Worm (Caenorhabditis elegans) whole organism, mixed stage, embryonic: ENCODE data around the gene idpc-7.
A peak's percentile ranks its signal among the peaks of the same experiment; 100 is the strongest.

ENCODE experiments used
- M03D4.4 ChIP-seq: sonication (generic microtip); optimal IDR thresholded peaks from 2 replicates; lab custom pipeline; 2017; ENCODE audit warnings: mild to moderate bottlenecking, missing genetic modification characterization, missing compliant biosample characterization
- blmp-1 ChIP-seq: fragments of 150-350 bp; optimal IDR thresholded peaks from 2 replicates; lab custom pipeline; 2014; ENCODE audit warnings: missing biosample characterization, missing genetic modification characterization
- ceh-43 ChIP-seq: fragments of 200-800 bp; sonication (Bioruptor generic); optimal IDR thresholded peaks from 2 replicates; lab custom pipeline; 2018; ENCODE audit warnings: mild to moderate bottlenecking, missing genetic modification characterization, moderate library complexity, missing compliant biosample characterization
- ceh-83 ChIP-seq: fragments of 200-800 bp; sonication (Bioruptor generic); optimal IDR thresholded peaks from 2 replicates; lab custom pipeline; 2018; ENCODE audit warnings: mild to moderate bottlenecking, missing genetic modification characterization, missing compliant biosample characterization
- ces-1 ChIP-seq: fragments of 150-350 bp; optimal IDR thresholded peaks from 2 replicates; lab custom pipeline; 2014; ENCODE audit warnings: missing biosample characterization, missing genetic modification reagents, missing genetic modification characterization
- cnd-1 ChIP-seq: fragments of 200-800 bp; sonication (Bioruptor generic); optimal IDR thresholded peaks from 2 replicates; lab custom pipeline; 2018; ENCODE audit warnings: mild to moderate bottlenecking, missing genetic modification characterization, missing compliant biosample characterization
- drap-1 ChIP-seq: fragments of 200-800 bp; sonication (Bioruptor generic); optimal IDR thresholded peaks from 3 replicates; lab custom pipeline; 2018; ENCODE audit warnings: mild to moderate bottlenecking, missing genetic modification characterization, missing compliant biosample characterization
- elt-1 ChIP-seq: sonication (generic microtip); optimal IDR thresholded peaks from 2 replicates; lab custom pipeline; 2017; ENCODE audit warnings: missing genetic modification characterization, mild to moderate bottlenecking, missing compliant biosample characterization, antibody characterized with exemption, moderate library complexity, borderline replicate concordance; ENCODE audit not compliant: insufficient read depth
- elt-3 ChIP-seq: fragments of 150-350 bp; optimal IDR thresholded peaks from 2 replicates; lab custom pipeline; 2014; ENCODE audit warnings: missing biosample characterization, missing genetic modification characterization
- flh-1 ChIP-seq: fragments of 200-800 bp; sonication (Bioruptor generic); optimal IDR thresholded peaks from 2 replicates; lab custom pipeline; 2018; ENCODE audit warnings: mild to moderate bottlenecking, missing genetic modification characterization, moderate library complexity, missing compliant biosample characterization
- ham-2 ChIP-seq: fragments of 200-800 bp; sonication (Bioruptor generic); optimal IDR thresholded peaks from 2 replicates; lab custom pipeline; 2018; ENCODE audit warnings: mild to moderate bottlenecking, missing genetic modification characterization, missing compliant biosample characterization
- hlh-1 ChIP-seq: fragments of 150-350 bp; optimal IDR thresholded peaks from 2 replicates; lab custom pipeline; 2014; ENCODE audit warnings: missing biosample characterization, missing genetic modification reagents, missing genetic modification characterization
- lin-13 ChIP-seq: fragments of 150-350 bp; optimal IDR thresholded peaks from 2 replicates; lab custom pipeline; 2014; ENCODE audit warnings: missing biosample characterization, missing genetic modification characterization
- lsy-2 ChIP-seq: fragments of 150-350 bp; optimal IDR thresholded peaks from 2 replicates; lab custom pipeline; 2014; ENCODE audit warnings: missing biosample characterization, missing genetic modification characterization
- mab-5 ChIP-seq: fragments of 150-350 bp; optimal IDR thresholded peaks from 2 replicates; lab custom pipeline; 2014; ENCODE audit warnings: missing biosample characterization, missing genetic modification characterization
- mls-2 ChIP-seq: sonication (generic microtip); optimal IDR thresholded peaks from 2 replicates; lab custom pipeline; 2016; ENCODE audit warnings: mild to moderate bottlenecking, missing genetic modification characterization, moderate library complexity, missing compliant biosample characterization
- nhr-12 ChIP-seq: fragments of 150-350 bp; optimal IDR thresholded peaks from 2 replicates; lab custom pipeline; 2014; ENCODE audit warnings: missing biosample characterization, missing genetic modification characterization
- nhr-2 ChIP-seq: fragments of 150-350 bp; optimal IDR thresholded peaks from 2 replicates; lab custom pipeline; 2014; ENCODE audit warnings: missing biosample characterization, missing genetic modification characterization
- nhr-237 ChIP-seq: fragments of 150-350 bp; optimal IDR thresholded peaks from 2 replicates; lab custom pipeline; 2014; ENCODE audit warnings: missing biosample characterization, missing genetic modification characterization
- nhr-28 ChIP-seq: fragments of 150-350 bp; optimal IDR thresholded peaks from 2 replicates; lab custom pipeline; 2014; ENCODE audit warnings: missing biosample characterization, missing genetic modification characterization
- nhr-76 ChIP-seq: sonication (generic microtip); optimal IDR thresholded peaks from 2 replicates; lab custom pipeline; 2017; ENCODE audit warnings: missing biosample characterization, missing genetic modification characterization
- pha-4 ChIP-seq: fragments of 150-350 bp; optimal IDR thresholded peaks from 2 replicates; lab custom pipeline; 2018; ENCODE audit warnings: missing biosample characterization, missing genetic modification reagents, missing genetic modification characterization
- sem-2 ChIP-seq: fragments of 200-800 bp; sonication (Bioruptor generic); optimal IDR thresholded peaks from 2 replicates; lab custom pipeline; 2018; ENCODE audit warnings: mild to moderate bottlenecking, missing genetic modification characterization, missing compliant biosample characterization
- sptf-1 ChIP-seq: sonication (generic microtip); optimal IDR thresholded peaks from 2 replicates; lab custom pipeline; 2017; ENCODE audit warnings: mild to moderate bottlenecking, missing genetic modification characterization, moderate library complexity, missing compliant biosample characterization
- tbx-8 ChIP-seq: fragments of 200-800 bp; sonication (Bioruptor generic); optimal IDR thresholded peaks from 2 replicates; lab custom pipeline; 2018; ENCODE audit warnings: mild to moderate bottlenecking, missing genetic modification characterization, moderate library complexity, missing compliant biosample characterization
- unc-120 ChIP-seq: sonication (generic microtip); optimal IDR thresholded peaks from 2 replicates; lab custom pipeline; 2017; ENCODE audit warnings: missing genetic modification characterization, missing compliant biosample characterization; ENCODE audit not compliant: poor library complexity, severe bottlenecking
- unc-62 ChIP-seq: fragments of 150-350 bp; optimal IDR thresholded peaks from 2 replicates; lab custom pipeline; 2014; ENCODE audit warnings: missing biosample characterization, missing genetic modification reagents, missing genetic modification characterization
- zip-8 ChIP-seq: fragments of 150-350 bp; optimal IDR thresholded peaks from 2 replicates; lab custom pipeline; 2014; ENCODE audit warnings: missing biosample characterization, missing genetic modification characterization
- ztf-11 ChIP-seq: fragments of 150-350 bp; optimal IDR thresholded peaks from 2 replicates; lab custom pipeline; 2014; ENCODE audit warnings: missing biosample characterization, missing genetic modification characterization

Gene idpc-7

DNA sequence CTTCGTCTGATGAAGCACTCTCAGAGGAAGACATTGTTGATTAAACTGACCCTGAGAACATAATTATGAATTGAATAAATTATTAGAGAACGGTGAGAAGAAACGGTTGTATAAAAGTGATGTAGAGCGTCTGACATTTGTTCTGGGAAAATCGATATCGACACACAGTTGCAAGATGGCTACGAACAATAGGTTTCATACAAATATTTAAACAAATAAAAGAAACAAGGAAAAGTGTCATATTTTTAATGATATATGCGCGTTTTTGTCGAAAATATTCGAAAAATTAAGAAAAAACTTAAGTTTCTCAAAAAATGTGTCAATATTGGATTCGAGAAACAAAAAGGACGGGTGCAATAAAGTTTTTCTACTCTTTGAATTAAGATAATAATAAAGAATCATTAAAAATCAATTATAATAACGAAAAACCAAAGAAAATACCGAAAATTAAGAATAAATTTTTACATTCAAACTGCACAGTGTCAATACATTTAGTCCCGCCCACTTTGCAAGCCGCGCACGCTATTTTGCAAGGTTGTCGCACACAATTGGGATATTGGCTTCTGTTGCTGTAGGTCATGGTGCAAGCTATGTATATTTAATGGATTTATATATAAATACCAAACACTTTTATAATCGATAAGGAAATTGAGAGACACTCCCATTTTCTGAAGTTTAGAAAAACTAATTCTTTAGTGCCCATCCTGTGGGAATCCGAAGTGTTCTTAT, 36.1 kb downstream of the idpc-7 start, which contains the start of gene rtfo-1 (continued):
- TF ChIP-seq sptf-1 (tag; lab: Kevin White, UChicago), result peak; percentile 85
- no peak for TF ChIP-seq tbx-8

DNA sequence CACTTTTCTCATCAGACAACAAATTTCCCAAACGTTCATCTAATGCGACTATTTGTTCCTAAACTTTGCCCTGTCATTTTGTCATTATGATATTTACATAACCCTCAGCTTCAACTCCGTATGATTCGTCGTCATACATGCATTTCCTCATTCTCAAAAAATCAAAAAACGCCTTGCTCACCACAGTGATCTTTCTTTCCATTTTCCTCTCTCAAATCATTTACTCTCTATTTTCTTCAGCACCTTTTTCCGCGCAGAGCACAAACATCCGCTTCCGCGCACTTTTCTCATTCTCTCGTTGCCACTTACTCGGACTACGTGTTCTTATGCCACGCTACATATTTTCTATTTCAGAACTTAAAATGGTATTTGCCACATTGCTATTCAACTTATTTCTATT, 41.8 kb downstream of the idpc-7 start, which contains the start of gene F25B3.2:
F25B3.2 (plus strand) TSS at position 301 of the 400 bp plus-strand sequence.
- TF ChIP-seq M03D4.4 (tag; lab: Kevin White, UChicago) (no peak), nhr-28 (tag; lab: Kevin White, UChicago) (no peak), unc-62 (no peak), mab-5 (tag; lab: Kevin White, UChicago) (no peak), drap-1 (no peak), mls-2 (tag; lab: Kevin White, UChicago) (no peak), ces-1 (GFP tag; lab: Kevin White, UChicago) (no peak), ztf-11 (tag; lab: Kevin White, UChicago) (no peak), flh-1 (GFP tag; lab: Kevin White, UChicago) (no peak), cnd-1 (tag; lab: Kevin White, UChicago) (no peak), nhr-2 (tag; lab: Kevin White, UChicago) (no peak), blmp-1 (tag; lab: Kevin White, UChicago) (no peak)

ce11 chrV:9571673-9572072, 47.1 kb downstream of the idpc-7 start:
- TF ChIP-seq mab-5 (tag; lab: Kevin White, UChicago) (no peak), ces-1 (GFP tag; lab: Kevin White, UChicago) (no peak), hlh-1 (tag; lab: Kevin White, UChicago) (no peak), flh-1 (GFP tag; lab: Kevin White, UChicago) (no peak), sem-2 (GFP tag; lab: Kevin White, UChicago) (no peak), nhr-28 (tag; lab: Kevin White, UChicago) (no peak), sptf-1 (tag; lab: Kevin White, UChicago) (no peak), elt-3 (no peak), elt-1 (tag; lab: Kevin White, UChicago) (no peak), ztf-11 (tag; lab: Kevin White, UChicago) (no peak), blmp-1 (tag; lab: Kevin White, UChicago) (no peak), unc-62 (no peak), zip-8 (tag; lab: Kevin White, UChicago) (no peak), nhr-237 (tag; lab: Kevin White, UChicago) (no peak), lin-13 (no peak), mls-2 (tag; lab: Kevin White, UChicago) (no peak), cnd-1 (tag; lab: Kevin White, UChicago) (no peak), nhr-2 (tag; lab: Kevin White, UChicago) (no peak), nhr-12 (tag; lab: Kevin White, UChicago) (no peak), M03D4.4 (tag; lab: Kevin White, UChicago) (no peak)

DNA sequence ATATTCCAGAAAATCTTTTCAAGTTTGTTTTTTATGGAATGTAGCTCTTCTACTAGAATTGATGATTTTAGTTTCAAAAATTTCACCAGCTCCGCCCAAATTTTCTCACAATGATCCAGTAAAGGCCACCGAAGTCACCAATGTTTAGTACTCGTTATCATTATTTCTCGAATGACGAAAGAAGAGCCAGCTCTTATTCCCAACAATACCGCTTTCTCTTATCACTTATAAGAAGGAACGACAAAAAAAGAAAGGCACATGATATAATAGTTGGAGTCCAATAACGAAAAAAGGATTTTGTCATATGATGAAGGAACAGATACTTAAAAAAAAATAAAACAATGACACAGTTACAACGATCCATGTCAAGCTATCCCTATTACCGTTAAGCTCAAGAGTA, 47.8 kb downstream of the idpc-7 start:
- TF ChIP-seq ham-2 (GFP tag; lab: Kevin White, UChicago) (no peak), mls-2 (tag; lab: Kevin White, UChicago) (no peak), sptf-1 (tag; lab: Kevin White, UChicago) (no peak), flh-1 (GFP tag; lab: Kevin White, UChicago) (no peak)

DNA sequence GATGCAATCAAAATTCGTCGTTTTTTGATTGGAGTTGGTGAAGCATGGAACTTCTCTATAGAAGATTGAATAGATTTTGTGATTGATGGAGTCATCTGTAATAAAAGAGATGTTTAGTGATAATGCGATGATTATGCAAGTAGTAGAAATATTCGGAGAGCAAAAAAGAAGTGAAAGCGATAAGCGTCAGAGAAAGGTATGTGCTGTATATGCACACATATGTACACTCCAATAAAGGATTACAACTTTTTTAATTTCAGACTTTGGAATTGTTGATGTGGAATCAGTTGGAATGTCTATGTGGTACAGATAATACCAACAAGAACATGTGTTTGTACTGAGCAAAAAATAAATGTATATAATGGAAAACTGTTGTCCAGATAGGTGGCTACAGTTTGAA, 48.6 kb downstream of the idpc-7 start, which contains the start of gene F25B3.5:
F25B3.5 (minus strand) TSS at position 101 of the 400 bp plus-strand sequence.
- TF ChIP-seq zip-8 (tag; lab: Kevin White, UChicago), result no peak
- TF ChIP-seq ceh-83 (GFP tag; lab: Kevin White, UChicago), result no peak
- no peak for TF ChIP-seq pha-4 (tag; lab: Kevin White, UChicago)
- TF ChIP-seq hlh-1 (tag; lab: Kevin White, UChicago), result no peak
- TF ChIP-seq flh-1 (GFP tag; lab: Kevin White, UChicago), result no peak
- no peak for TF ChIP-seq blmp-1 (tag; lab: Kevin White, UChicago)
- no peak for TF ChIP-seq ces-1 (GFP tag; lab: Kevin White, UChicago)
- no peak for TF ChIP-seq sptf-1 (tag; lab: Kevin White, UChicago)
- no peak for TF ChIP-seq M03D4.4 (tag; lab: Kevin White, UChicago)
- no peak for TF ChIP-seq ztf-11 (tag; lab: Kevin White, UChicago)
- TF ChIP-seq sem-2 (GFP tag; lab: Kevin White, UChicago), result no peak

DNA sequence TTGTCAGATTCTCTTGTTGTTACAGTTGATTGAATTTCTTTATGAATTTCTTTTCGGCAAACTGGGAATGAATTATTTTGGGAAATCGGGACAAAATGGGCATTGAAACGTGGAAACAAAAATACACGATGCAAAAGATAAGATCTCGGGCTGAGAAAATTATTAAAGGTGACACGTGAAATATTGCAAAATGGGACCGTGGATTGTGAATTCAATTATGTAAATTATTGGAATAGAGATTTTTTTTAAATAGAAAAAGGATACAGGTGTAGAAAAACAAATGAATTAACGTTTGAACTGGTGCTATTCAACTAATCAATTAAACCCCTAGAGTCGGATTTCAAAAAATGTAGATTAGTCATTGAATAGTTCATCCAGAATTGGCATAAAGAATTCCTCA, 50.1 kb downstream of the idpc-7 start, which contains the start of gene F25B3.4:
F25B3.4 (minus strand) TSS at position 101 of the 400 bp plus-strand sequence.
- TF ChIP-seq blmp-1 (tag; lab: Kevin White, UChicago) (no peak), drap-1 (no peak), nhr-76 (tag; lab: Kevin White, UChicago) (no peak), ceh-43 (GFP tag; lab: Kevin White, UChicago) (no peak), lsy-2 (tag; lab: Kevin White, UChicago) (no peak), unc-120 (no peak), mab-5 (tag; lab: Kevin White, UChicago) (no peak), cnd-1 (tag; lab: Kevin White, UChicago) (no peak), nhr-2 (tag; lab: Kevin White, UChicago) (no peak), lin-13 (no peak)
